Fruit fly (Drosophila melanogaster) Kc167 (cell line): ENCODE results near the gene CG34300.

Experiments
- Myc ChIP-seq: fragments of >200 bp; optimal IDR thresholded peaks from 2 replicates; lab custom pipeline; 2017; ENCODE audit warnings: missing external identifiers
- Sin3A ChIP-seq: fragments of >200 bp; optimal IDR thresholded peaks from 2 replicates; lab custom pipeline; 2018; ENCODE audit warnings: missing external identifiers
- h ChIP-seq: fragments of >200 bp; optimal IDR thresholded peaks from 3 replicates; lab custom pipeline; 2018; ENCODE audit warnings: missing external identifiers
- insv ChIP-seq: fragments of >200 bp; optimal IDR thresholded peaks from 3 replicates; lab custom pipeline; 2018; ENCODE audit warnings: missing external identifiers
- psq ChIP-seq: fragments of >200 bp; optimal IDR thresholded peaks from 2 replicates; lab custom pipeline; 2017; ENCODE audit warnings: missing external identifiers
- ttk ChIP-seq: sonication (Bioruptor generic); optimal IDR thresholded peaks from 2 replicates; lab custom pipeline; 2017; ENCODE audit warnings: missing external identifiers

DNA sequence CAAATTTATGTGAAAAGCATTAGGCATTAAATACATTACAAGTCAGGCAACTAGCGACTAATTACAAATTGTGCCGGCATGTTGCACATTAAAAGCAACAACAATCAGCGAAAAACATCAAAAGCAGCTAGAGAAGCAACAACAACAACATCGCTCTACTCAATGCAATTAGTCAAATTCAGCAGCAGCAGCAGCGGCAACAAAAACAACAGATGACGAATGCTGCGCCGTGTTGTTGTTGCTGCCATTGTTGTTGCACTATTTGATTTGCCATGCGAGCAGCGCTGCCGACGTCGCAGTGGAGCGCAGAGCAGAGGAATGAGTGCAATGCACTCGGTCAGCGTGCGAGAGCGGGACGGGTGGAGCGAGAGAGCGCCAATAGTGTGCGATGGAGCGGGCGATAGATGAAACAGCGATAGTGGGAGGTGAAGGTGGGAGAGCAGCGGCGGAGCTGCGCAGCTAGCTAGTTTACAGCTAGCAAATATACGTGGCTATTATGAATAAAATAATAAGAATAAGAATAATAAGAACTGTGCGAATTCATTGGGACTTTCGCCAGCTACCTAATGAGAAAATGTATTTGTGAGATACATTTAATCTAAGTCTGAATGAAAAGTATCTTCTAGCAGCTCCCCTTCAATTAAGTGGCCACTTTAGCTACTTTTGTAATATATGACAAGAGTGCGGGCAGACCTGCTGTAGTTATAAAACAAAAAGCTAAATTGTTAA is 31.6 kb upstream of the CG34300 start:
- TF ChIP-seq insv (lab: Kevin White, UChicago) = no peak
- TF ChIP-seq psq (lab: Kevin White, UChicago) = no peak
- no peak for TF ChIP-seq ttk (lab: Kevin White, UChicago)
- TF ChIP-seq Sin3A (lab: Kevin White, UChicago) = no peak
- TF ChIP-seq h (lab: Kevin White, UChicago) = no peak
- TF ChIP-seq Myc = no peak
